Fruit fly (Drosophila melanogaster) whole organism, embryonic: ENCODE results near the gene CG14054.

Experiments
- B-H1 ChIP-seq: fragments of 200-800 bp; sonication (Bioruptor generic); IDR thresholded peaks from 3 replicates; pipeline ENCODE4 v1.3.6; 2022; ENCODE audit warnings: missing biosample characterization, missing genetic modification characterization
- B-H2 ChIP-seq: fragments of 200-800 bp; sonication (Bioruptor generic); optimal IDR thresholded peaks from 2 replicates; lab custom pipeline; 2018; ENCODE audit warnings: missing biosample characterization, mild to moderate bottlenecking, missing genetic modification characterization
- C15 ChIP-seq: fragments of 200-800 bp; sonication (Bioruptor generic); IDR thresholded peaks from 3 replicates; pipeline ENCODE4 v1.3.6; 2022; ENCODE audit warnings: missing biosample characterization, missing genetic modification characterization
- CG11504 ChIP-seq: fragments of 200-800 bp; sonication (Bioruptor generic); optimal IDR thresholded peaks from 3 replicates; lab custom pipeline; 2019; ENCODE audit warnings: missing biosample characterization, mild to moderate bottlenecking, missing genetic modification characterization, moderate library complexity
- CG12236 ChIP-seq: fragments of 200-800 bp; sonication (Bioruptor generic); optimal IDR thresholded peaks from 2 replicates; lab custom pipeline; 2016; ENCODE audit warnings: missing biosample characterization, missing genetic modification characterization
- CG12769 ChIP-seq: fragments of 200-800 bp; sonication (Bioruptor generic); optimal IDR thresholded peaks from 2 replicates; lab custom pipeline; 2019; ENCODE audit warnings: missing biosample characterization, mild to moderate bottlenecking, missing genetic modification characterization, moderate library complexity
- CG16813 ChIP-seq: fragments of 200-800 bp; sonication (Bioruptor generic); IDR thresholded peaks from 3 replicates; pipeline ENCODE4 v1.3.6; 2022; ENCODE audit warnings: missing biosample characterization, missing genetic modification characterization; ENCODE audit not compliant: partially characterized antibody
- CG1832 ChIP-seq: fragments of 200-800 bp; sonication (Bioruptor generic); optimal IDR thresholded peaks from 2 replicates; lab custom pipeline; 2017; ENCODE audit warnings: missing biosample characterization, mild to moderate bottlenecking, missing genetic modification characterization, inconsistent platforms
- CG2199 ChIP-seq: fragments of 200-800 bp; sonication (Bioruptor generic); IDR thresholded peaks from 3 replicates; pipeline ENCODE4 v1.3.6; 2022; ENCODE audit warnings: missing biosample characterization, missing genetic modification characterization
- CG2889 ChIP-seq: fragments of 200-800 bp; sonication (Bioruptor generic); IDR thresholded peaks from 3 replicates; pipeline ENCODE4 v1.3.6; 2022; ENCODE audit warnings: missing biosample characterization, missing genetic modification characterization
- CG30403 ChIP-seq: fragments of 200-800 bp; sonication (Bioruptor generic); optimal IDR thresholded peaks from 3 replicates; lab custom pipeline; 2016; ENCODE audit warnings: missing biosample characterization, missing genetic modification characterization
- CG3065 ChIP-seq: fragments of 200-800 bp; sonication (Bioruptor generic); optimal IDR thresholded peaks from 2 replicates; lab custom pipeline; 2016; ENCODE audit warnings: missing biosample characterization, missing genetic modification characterization
- CG4282 ChIP-seq: fragments of 200-800 bp; sonication (Bioruptor generic); optimal IDR thresholded peaks from 2 replicates; lab custom pipeline; 2016; ENCODE audit warnings: missing biosample characterization, missing genetic modification characterization
- CG4730 ChIP-seq: fragments of 200-800 bp; sonication (Bioruptor generic); IDR thresholded peaks from 2 replicates; pipeline ENCODE4 v1.3.6; 2022; ENCODE audit warnings: missing biosample characterization, missing genetic modification characterization
- CG6272 ChIP-seq: fragments of 200-800 bp; sonication (Bioruptor generic); IDR thresholded peaks from 2 replicates; pipeline ENCODE4 v1.3.6; 2022; ENCODE audit warnings: missing biosample characterization, missing genetic modification characterization
- CG7372 ChIP-seq: fragments of 200-800 bp; sonication (Bioruptor generic); IDR thresholded peaks from 2 replicates; pipeline ENCODE4 v1.3.6; 2022; ENCODE audit warnings: missing biosample characterization, missing genetic modification characterization
- CG8359 ChIP-seq: fragments of 200-800 bp; sonication (Bioruptor generic); optimal IDR thresholded peaks from 2 replicates; lab custom pipeline; 2017; ENCODE audit warnings: missing biosample characterization, mild to moderate bottlenecking, missing genetic modification characterization, borderline replicate concordance
- D19A ChIP-seq: fragments of 200-800 bp; optimal IDR thresholded peaks from 3 replicates; lab custom pipeline; 2019; ENCODE audit warnings: missing biosample characterization, mild to moderate bottlenecking, missing genetic modification characterization, moderate library complexity
- D19B ChIP-seq: fragments of 200-800 bp; sonication (Bioruptor generic); optimal IDR thresholded peaks from 2 replicates; lab custom pipeline; 2017; ENCODE audit warnings: missing biosample characterization, mild to moderate bottlenecking, missing genetic modification characterization
- E2f2 ChIP-seq: fragments of 200-800 bp; sonication (Bioruptor generic); IDR thresholded peaks from 2 replicates; pipeline ENCODE4 v1.3.6; 2022; ENCODE audit warnings: missing biosample characterization, missing genetic modification characterization
- Fer3 ChIP-seq: fragments of 200-800 bp; sonication (Bioruptor generic); optimal IDR thresholded peaks from 2 replicates; lab custom pipeline; 2018; ENCODE audit warnings: missing biosample characterization, mild to moderate bottlenecking, missing genetic modification characterization, moderate library complexity
- HLH4C ChIP-seq: fragments of 200-800 bp; sonication (Bioruptor generic); IDR thresholded peaks from 3 replicates; pipeline ENCODE4 v1.3.6; 2022; ENCODE audit warnings: missing biosample characterization, missing genetic modification characterization; ENCODE audit not compliant: partially characterized antibody
- Hr3 ChIP-seq: fragments of 200-800 bp; sonication (Bioruptor generic); optimal IDR thresholded peaks from 3 replicates; lab custom pipeline; 2016; ENCODE audit warnings: missing biosample characterization, missing genetic modification characterization
- Mad ChIP-seq: fragments of 200-800 bp; sonication (Bioruptor generic); optimal IDR thresholded peaks from 2 replicates; lab custom pipeline; 2016; ENCODE audit warnings: missing biosample characterization, missing genetic modification characterization
- NC2β ChIP-seq: fragments of 200-800 bp; sonication (Bioruptor generic); optimal IDR thresholded peaks from 2 replicates; lab custom pipeline; 2016; ENCODE audit warnings: missing biosample characterization, missing genetic modification characterization
- Oaz ChIP-seq: fragments of 200-800 bp; sonication (Bioruptor generic); IDR thresholded peaks from 2 replicates; pipeline ENCODE4 v1.3.6; 2022; ENCODE audit warnings: missing biosample characterization, missing genetic modification characterization
- Rfx ChIP-seq: fragments of 200-800 bp; sonication (Bioruptor generic); IDR thresholded peaks from 2 replicates; pipeline ENCODE4 v1.3.6; 2022; ENCODE audit warnings: missing biosample characterization, missing genetic modification characterization
- Sox102F ChIP-seq: fragments of 200-800 bp; sonication (Bioruptor generic); optimal IDR thresholded peaks from 2 replicates; lab custom pipeline; 2018; ENCODE audit warnings: missing biosample characterization, mild to moderate bottlenecking, missing genetic modification characterization, moderate library complexity
- Stat92E ChIP-seq, 3 experiments: fragments of >200 bp in 2 of 3; fragments of 200-800 bp in 1 of 3; sonication (Bioruptor generic) in 1 of 3; optimal IDR thresholded peaks; 2 replicates each; lab custom pipeline; 2017 to 2019; ENCODE audit warnings: missing biosample characterization in 3 of 3, missing genetic modification characterization in 3 of 3, mild to moderate bottlenecking in 1 of 3, moderate library complexity in 1 of 3
- ac ChIP-seq: fragments of 200-800 bp; sonication (Bioruptor generic); optimal IDR thresholded peaks from 3 replicates; lab custom pipeline; 2017; ENCODE audit warnings: missing biosample characterization, mild to moderate bottlenecking, missing genetic modification characterization
- al ChIP-seq: fragments of 200-800 bp; sonication (Bioruptor generic); IDR thresholded peaks from 2 replicates; pipeline ENCODE4 v1.3.6; 2022; ENCODE audit warnings: missing biosample characterization, missing genetic modification characterization
- ap ChIP-seq: fragments of 200-800 bp; sonication (Bioruptor generic); IDR thresholded peaks from 2 replicates; pipeline ENCODE4 v1.3.6; 2022; ENCODE audit warnings: missing biosample characterization, missing genetic modification characterization
- bbx ChIP-seq: fragments of 200-800 bp; sonication (Bioruptor generic); IDR thresholded peaks from 2 replicates; pipeline ENCODE4 v1.3.6; 2022; ENCODE audit warnings: missing biosample characterization, missing genetic modification characterization; ENCODE audit not compliant: partially characterized antibody
- crol ChIP-seq: fragments of 200-800 bp; sonication (Bioruptor generic); IDR thresholded peaks from 2 replicates; pipeline ENCODE4 v1.3.6; 2022; ENCODE audit warnings: missing biosample characterization, missing genetic modification characterization
- crp ChIP-seq, 2 experiments: fragments of 200-800 bp; sonication (Bioruptor generic); optimal IDR thresholded peaks; 2 replicates in 1 of 2; 3 replicates in 1 of 2; lab custom pipeline; 2017; ENCODE audit warnings: missing biosample characterization in 2 of 2, missing genetic modification characterization in 2 of 2, mild to moderate bottlenecking in 1 of 2, moderate library complexity in 1 of 2
- da ChIP-seq: fragments of 200-800 bp; sonication (Bioruptor generic); optimal IDR thresholded peaks from 2 replicates; lab custom pipeline; 2016; ENCODE audit warnings: missing biosample characterization, missing genetic modification characterization
- dimm ChIP-seq: fragments of 200-800 bp; sonication (Bioruptor generic); IDR thresholded peaks from 2 replicates; pipeline ENCODE4 v1.3.6; 2022; ENCODE audit warnings: missing biosample characterization, missing genetic modification characterization
- fd96Cb ChIP-seq: fragments of 200-800 bp; sonication (Bioruptor generic); optimal IDR thresholded peaks from 2 replicates; lab custom pipeline; 2018; ENCODE audit warnings: missing biosample characterization, mild to moderate bottlenecking, missing genetic modification characterization, moderate library complexity
- jumu ChIP-seq: fragments of 200-800 bp; sonication (Bioruptor generic); optimal IDR thresholded peaks from 3 replicates; lab custom pipeline; 2016; ENCODE audit warnings: missing biosample characterization, missing genetic modification characterization
- kah ChIP-seq: fragments of 200-800 bp; sonication (Bioruptor generic); optimal IDR thresholded peaks from 2 replicates; lab custom pipeline; 2018; ENCODE audit warnings: missing biosample characterization, mild to moderate bottlenecking, missing genetic modification characterization
- kay ChIP-seq: fragments of 200-800 bp; sonication (Bioruptor generic); optimal IDR thresholded peaks from 2 replicates; lab custom pipeline; 2016; ENCODE audit warnings: missing biosample characterization, missing genetic modification characterization
- mirr ChIP-seq: fragments of 200-800 bp; sonication (Bioruptor generic); optimal IDR thresholded peaks from 3 replicates; lab custom pipeline; 2018; ENCODE audit warnings: missing biosample characterization, mild to moderate bottlenecking, missing genetic modification characterization
- mld ChIP-seq: fragments of 200-800 bp; sonication (Bioruptor generic); IDR thresholded peaks from 3 replicates; pipeline ENCODE4 v1.3.6; 2022; ENCODE audit warnings: missing biosample characterization, missing genetic modification characterization; ENCODE audit not compliant: partially characterized antibody
- onecut ChIP-seq: fragments of 200-800 bp; sonication (Bioruptor generic); IDR thresholded peaks from 2 replicates; pipeline ENCODE4 v1.3.6; 2022; ENCODE audit warnings: missing biosample characterization, missing genetic modification characterization
- psq ChIP-seq: fragments of 200-800 bp; sonication (Bioruptor generic); optimal IDR thresholded peaks from 2 replicates; lab custom pipeline; 2017; ENCODE audit warnings: missing biosample characterization, missing genetic modification characterization
- ranshi ChIP-seq: fragments of 200-800 bp; sonication (Bioruptor generic); IDR thresholded peaks from 2 replicates; pipeline ENCODE4 v1.3.6; 2022; ENCODE audit warnings: missing biosample characterization, missing genetic modification characterization
- rib ChIP-seq: fragments of 200-800 bp; sonication (Bioruptor generic); IDR thresholded peaks from 2 replicates; pipeline ENCODE4 v1.3.6; 2022; ENCODE audit warnings: missing biosample characterization, missing genetic modification characterization
- stwl ChIP-seq: fragments of 200-800 bp; sonication (Bioruptor generic); optimal IDR thresholded peaks from 3 replicates; lab custom pipeline; 2018; ENCODE audit warnings: missing biosample characterization, mild to moderate bottlenecking, missing genetic modification characterization, moderate library complexity
- sug ChIP-seq: fragments of 200-800 bp; optimal IDR thresholded peaks from 2 replicates; lab custom pipeline; 2019; ENCODE audit warnings: missing biosample characterization, mild to moderate bottlenecking, missing genetic modification characterization, moderate library complexity
- tio ChIP-seq: fragments of 200-800 bp; sonication (Bioruptor generic); optimal IDR thresholded peaks from 2 replicates; lab custom pipeline; 2017; ENCODE audit warnings: missing biosample characterization, missing genetic modification characterization, inconsistent platforms
- wor ChIP-seq: fragments of 200-800 bp; sonication (Bioruptor generic); IDR thresholded peaks from 2 replicates; pipeline ENCODE4 v1.3.6; 2022; ENCODE audit warnings: missing biosample characterization, missing genetic modification characterization

CG14054 gene

dm6 chrX:2083109-2083508, 16.9 kb upstream of the CG14054 start (continued):
- TF ChIP-seq wor (GFP tag; lab: Robert Waterston, UW), result no peak
- TF ChIP-seq CG3065 (GFP tag; lab: Kevin White, UChicago), result no peak
- TF ChIP-seq Sox102F (GFP tag; lab: Kevin White, UChicago), result peak; percentile 25
- peak; percentile 91 for TF ChIP-seq Rfx
- TF ChIP-seq B-H1 (GFP tag; lab: Robert Waterston, UW), result peak; percentile 48; the same call in 2 of the 3 replicates
- TF ChIP-seq E2f2 (GFP tag; lab: Robert Waterston, UW), result no peak; the same call in 1 of the 2 replicates
- no peak for TF ChIP-seq CG4282 (GFP tag; lab: Kevin White, UChicago)
- TF ChIP-seq stwl (tag; lab: Kevin White, UChicago), result no peak
- peak; percentile 16 for TF ChIP-seq kay (GFP tag; lab: Kevin White, UChicago)
- TF ChIP-seq crol (GFP tag; lab: Robert Waterston, UW), result no peak
- TF ChIP-seq D19B (GFP tag; lab: Kevin White, UChicago), result peak; percentile 48
- no peak for TF ChIP-seq tio (GFP tag; lab: Kevin White, UChicago)
- peak; percentile 41 for TF ChIP-seq CG11504 (tag; lab: Kevin White, UChicago)
- no peak for TF ChIP-seq crp (GFP tag; optimal IDR thresholded peaks at IDR 0.05; lab: Kevin White, UChicago)
- TF ChIP-seq B-H2 (GFP tag; lab: Kevin White, UChicago), result peak; percentile 37
- TF ChIP-seq jumu (GFP tag; lab: Kevin White, UChicago), result peak; percentile 2
- no peak for TF ChIP-seq CG12236 (GFP tag; lab: Kevin White, UChicago)
- TF ChIP-seq Mad (GFP tag; lab: Kevin White, UChicago), result peak; percentile 11
- TF ChIP-seq CG12769, result peak; percentile 88
- TF ChIP-seq ap (GFP tag; lab: Robert Waterston, UW), result peak; percentile 26; the same call in 1 of the 2 replicates
- no peak for TF ChIP-seq psq (GFP tag; lab: Kevin White, UChicago)
- peak; percentile 68 for TF ChIP-seq mirr (GFP tag; lab: Kevin White, UChicago)
- peak; percentile 44; the same call in 1 of the 2 replicates for TF ChIP-seq ranshi (GFP tag; lab: Robert Waterston, UW)
- TF ChIP-seq rib (GFP tag; lab: Robert Waterston, UW), result peak; percentile 77
- no peak for TF ChIP-seq CG6272
- TF ChIP-seq CG7372 (GFP tag; lab: Robert Waterston, UW), result peak; percentile 57
- no peak for TF ChIP-seq C15 (GFP tag; lab: Robert Waterston, UW)
- no peak for TF ChIP-seq kah
- no peak for TF ChIP-seq CG16813 (GFP tag; lab: Robert Waterston, UW)
- no peak for TF ChIP-seq Oaz (GFP tag; lab: Robert Waterston, UW)
- no peak for TF ChIP-seq CG4730 (GFP tag; lab: Robert Waterston, UW)
- no peak for TF ChIP-seq onecut (GFP tag; lab: Robert Waterston, UW)
- TF ChIP-seq ac (GFP tag; lab: Kevin White, UChicago), result no peak
- no peak for TF ChIP-seq Stat92E (GFP tag; optimal IDR thresholded peaks at IDR 0.05; lab: Kevin White, UChicago)
- no peak for TF ChIP-seq fd96Cb (tag; lab: Kevin White, UChicago)
- no peak for TF ChIP-seq D19A (tag; lab: Kevin White, UChicago)
- peak; percentile 78 for TF ChIP-seq al (GFP tag; lab: Robert Waterston, UW)
- no peak for TF ChIP-seq CG2199 (GFP tag; lab: Robert Waterston, UW)
- no peak for TF ChIP-seq dimm
- peak; percentile 77 for TF ChIP-seq Fer3
- no peak for TF ChIP-seq CG8359 (GFP tag; lab: Kevin White, UChicago)
- TF ChIP-seq sug, result peak; percentile 24
- TF ChIP-seq Hr3 (GFP tag; lab: Kevin White, UChicago), result no peak
- no peak for TF ChIP-seq bbx (GFP tag; lab: Robert Waterston, UW)
- no peak for TF ChIP-seq mld
- no peak for TF ChIP-seq NC2β (GFP tag; lab: Kevin White, UChicago)
- no peak for TF ChIP-seq CG1832 (GFP tag; lab: Kevin White, UChicago)
- peak; percentile 52; the same call in 1 of the 3 replicates for TF ChIP-seq CG2889
- no peak for TF ChIP-seq da (GFP tag; lab: Kevin White, UChicago)
- no peak for TF ChIP-seq HLH4C (GFP tag; lab: Robert Waterston, UW)
- TF ChIP-seq CG30403 (GFP tag; lab: Kevin White, UChicago), result peak; percentile 51
